Worm (Caenorhabditis elegans) whole organism, young adult: ENCODE measurements around the gene ric-8.

Experiments
- B0035.1 ChIP-seq: sonication (generic microtip); optimal IDR thresholded peaks from 2 replicates; lab custom pipeline; 2016; ENCODE audit warnings: missing genetic modification characterization, mild to moderate bottlenecking, missing compliant biosample characterization, missing genotype, missing genetic modification reagents
- B0261.1 ChIP-seq: sonication (generic microtip); optimal IDR thresholded peaks from 2 replicates; lab custom pipeline; 2016; ENCODE audit warnings: mild to moderate bottlenecking, missing genetic modification characterization, moderate library complexity, missing compliant biosample characterization
- B0336.3 ChIP-seq: fragments of 200-800 bp; sonication (Bioruptor generic); IDR thresholded peaks from 2 replicates; pipeline ENCODE4 v1.3.6; 2022; ENCODE audit warnings: missing genetic modification characterization, missing compliant biosample characterization
- F10E7.11 ChIP-seq: sonication (generic microtip); optimal IDR thresholded peaks from 2 replicates; lab custom pipeline; 2017; ENCODE audit warnings: mild to moderate bottlenecking, missing genetic modification characterization, moderate library complexity, missing compliant biosample characterization
- F23B12.7 ChIP-seq: sonication (generic microtip); optimal IDR thresholded peaks from 2 replicates; lab custom pipeline; 2017; ENCODE audit warnings: missing genetic modification characterization, mild to moderate bottlenecking, missing compliant biosample characterization, antibody characterized with exemption, moderate library complexity; ENCODE audit not compliant: insufficient read depth
- F39B2.1 ChIP-seq: fragments of 200-800 bp; sonication (Bioruptor generic); IDR thresholded peaks from 2 replicates; pipeline ENCODE4 v1.3.6; 2022; ENCODE audit warnings: missing genetic modification reagents, missing genetic modification characterization, missing compliant biosample characterization
- F49E8.2 ChIP-seq: sonication (generic microtip); optimal IDR thresholded peaks from 3 replicates; lab custom pipeline; 2017; ENCODE audit warnings: missing genetic modification characterization, mild to moderate bottlenecking, missing compliant biosample characterization, antibody characterized with exemption, moderate library complexity; ENCODE audit not compliant: insufficient read depth
- F57A8.1 ChIP-seq: fragments of 200-800 bp; sonication (Bioruptor generic); optimal IDR thresholded peaks from 2 replicates; lab custom pipeline; 2018; ENCODE audit warnings: mild to moderate bottlenecking, missing genetic modification characterization, moderate library complexity, missing compliant biosample characterization
- F57C9.4 ChIP-seq: sonication (generic microtip); optimal IDR thresholded peaks from 2 replicates; lab custom pipeline; 2017; ENCODE audit warnings: mild to moderate bottlenecking, missing genetic modification characterization, missing compliant biosample characterization
- K12H6.12 ChIP-seq: fragments of 200-800 bp; sonication (Bioruptor generic); optimal IDR thresholded peaks from 2 replicates; lab custom pipeline; 2018; ENCODE audit warnings: mild to moderate bottlenecking, missing genetic modification characterization, missing compliant biosample characterization
- T07F8.4 ChIP-seq: sonication (generic microtip); optimal IDR thresholded peaks from 2 replicates; lab custom pipeline; 2016; ENCODE audit warnings: mild to moderate bottlenecking, missing genetic modification characterization, moderate library complexity, missing compliant biosample characterization
- T26A5.8 ChIP-seq: sonication (generic microtip); optimal IDR thresholded peaks from 2 replicates; lab custom pipeline; 2016; ENCODE audit warnings: missing genetic modification characterization, missing compliant biosample characterization
- Y67H2A.10 ChIP-seq: fragments of 200-800 bp; sonication (Bioruptor generic); conservative IDR thresholded peaks from 2 replicates; pipeline ENCODE4 v1.3.6; 2022; ENCODE audit warnings: missing genetic modification reagents, missing genetic modification characterization, missing compliant biosample characterization
- Y95B8A.8 ChIP-seq: fragments of 200-800 bp; sonication (Bioruptor generic); IDR thresholded peaks from 2 replicates; pipeline ENCODE4 v1.3.6; 2022; ENCODE audit warnings: missing genetic modification reagents, missing genetic modification characterization, missing compliant biosample characterization
- ZK185.1 ChIP-seq: sonication (generic microtip); optimal IDR thresholded peaks from 2 replicates; lab custom pipeline; 2016; ENCODE audit warnings: mild to moderate bottlenecking, missing genetic modification characterization, missing compliant biosample characterization; ENCODE audit not compliant: poor library complexity, severe bottlenecking
- aptf-3 ChIP-seq: fragments of 200-800 bp; sonication (Bioruptor generic); IDR thresholded peaks from 2 replicates; pipeline ENCODE4 v1.3.6; 2022; ENCODE audit warnings: missing genetic modification characterization, missing compliant biosample characterization
- atf-7 ChIP-seq: sonication (generic microtip); optimal IDR thresholded peaks from 2 replicates; lab custom pipeline; 2017; ENCODE audit warnings: mild to moderate bottlenecking, missing genetic modification characterization, missing compliant biosample characterization
- athp-1 ChIP-seq: sonication (generic microtip); optimal IDR thresholded peaks from 2 replicates; lab custom pipeline; 2017; ENCODE audit warnings: mild to moderate bottlenecking, missing genetic modification characterization, missing compliant biosample characterization
- ceh-40 ChIP-seq: fragments of 200-800 bp; sonication (Bioruptor generic); IDR thresholded peaks from 2 replicates; pipeline ENCODE4 v1.3.6; 2022; ENCODE audit warnings: missing genetic modification characterization, missing compliant biosample characterization
- ceh-79 ChIP-seq: sonication (generic microtip); optimal IDR thresholded peaks from 2 replicates; lab custom pipeline; 2017; ENCODE audit warnings: mild to moderate bottlenecking, missing genetic modification characterization, missing compliant biosample characterization
- ceh-91 ChIP-seq: fragments of 200-800 bp; sonication (Bioruptor generic); IDR thresholded peaks from 2 replicates; pipeline ENCODE4 v1.3.6; 2022; ENCODE audit warnings: missing genetic modification reagents, missing genetic modification characterization, missing compliant biosample characterization
- dox-1 ChIP-seq: fragments of 200-800 bp; sonication (Bioruptor generic); IDR thresholded peaks from 2 replicates; pipeline ENCODE4 v1.3.6; 2022; ENCODE audit warnings: missing genetic modification reagents, missing genetic modification characterization, missing compliant biosample characterization
- dpff-1 ChIP-seq: sonication (generic microtip); optimal IDR thresholded peaks from 2 replicates; lab custom pipeline; 2017; ENCODE audit warnings: mild to moderate bottlenecking, missing genetic modification characterization, missing compliant biosample characterization
- dpl-1 ChIP-seq: fragments of 150-350 bp; optimal IDR thresholded peaks from 2 replicates; lab custom pipeline; 2014; ENCODE audit warnings: missing biosample characterization, missing genetic modification reagents, missing genetic modification characterization
- egrh-3 ChIP-seq: fragments of 200-800 bp; sonication (Bioruptor generic); IDR thresholded peaks from 2 replicates; pipeline ENCODE4 v1.3.6; 2022; ENCODE audit warnings: missing genetic modification reagents, missing genetic modification characterization, missing compliant biosample characterization
- hlh-12 ChIP-seq: sonication (generic microtip); optimal IDR thresholded peaks from 2 replicates; lab custom pipeline; 2016; ENCODE audit warnings: missing genetic modification characterization, missing compliant biosample characterization
- hmg-1.2 ChIP-seq: fragments of 200-800 bp; sonication (Bioruptor generic); IDR thresholded peaks from 2 replicates; pipeline ENCODE4 v1.3.6; 2022; ENCODE audit warnings: missing genetic modification reagents, missing genetic modification characterization, missing compliant biosample characterization
- hrde-1 ChIP-seq: sonication (generic microtip); optimal IDR thresholded peaks from 2 replicates; lab custom pipeline; 2016; ENCODE audit warnings: missing genetic modification characterization, mild to moderate bottlenecking, missing compliant biosample characterization, moderate library complexity, missing genotype, missing genetic modification reagents, borderline replicate concordance
- hsf-1 ChIP-seq: fragments of 200-800 bp; sonication (Bioruptor generic); IDR thresholded peaks from 2 replicates; pipeline ENCODE4 v1.3.6; 2022; ENCODE audit warnings: missing genetic modification reagents, missing genetic modification characterization, missing compliant biosample characterization
- lag-1 ChIP-seq: fragments of 200-800 bp; sonication (Bioruptor generic); IDR thresholded peaks from 2 replicates; pipeline ENCODE4 v1.3.6; 2022; ENCODE audit warnings: missing genetic modification reagents, missing genetic modification characterization, missing compliant biosample characterization
- let-526 ChIP-seq: fragments of 200-800 bp; sonication (Bioruptor generic); IDR thresholded peaks from 2 replicates; pipeline ENCODE4 v1.3.6; 2022; ENCODE audit warnings: missing genetic modification reagents, missing genetic modification characterization, missing compliant biosample characterization
- lin-26 ChIP-seq: fragments of 200-800 bp; sonication (Bioruptor generic); IDR thresholded peaks from 2 replicates; pipeline ENCODE4 v1.3.6; 2022; ENCODE audit warnings: missing genetic modification reagents, missing genetic modification characterization, missing compliant biosample characterization
- lin-35 ChIP-seq, 3 experiments: fragments of 150-350 bp in 2 of 3; sonication (generic microtip) in 1 of 3; optimal IDR thresholded peaks; 2 replicates each; lab custom pipeline; 2014 to 2018; ENCODE audit warnings: missing biosample characterization in 3 of 3, missing genetic modification characterization in 3 of 3, missing genetic modification reagents in 3 of 3
- madf-6 ChIP-seq: fragments of 200-800 bp; sonication (Bioruptor generic); IDR thresholded peaks from 2 replicates; pipeline ENCODE4 v1.3.6; 2022; ENCODE audit warnings: missing genetic modification reagents, missing genetic modification characterization, missing compliant biosample characterization
- mxl-1 ChIP-seq: sonication (generic microtip); optimal IDR thresholded peaks from 2 replicates; lab custom pipeline; 2016; ENCODE audit warnings: missing genetic modification characterization, missing compliant biosample characterization
- nhr-120 ChIP-seq: fragments of 200-800 bp; sonication (Bioruptor generic); IDR thresholded peaks from 2 replicates; pipeline ENCODE4 v1.3.6; 2022; ENCODE audit warnings: missing genetic modification characterization, missing compliant biosample characterization
- nhr-27 ChIP-seq: fragments of 200-800 bp; sonication (Bioruptor generic); optimal IDR thresholded peaks from 2 replicates; lab custom pipeline; 2018; ENCODE audit warnings: mild to moderate bottlenecking, missing genetic modification characterization, moderate library complexity, missing compliant biosample characterization
- nhr-90 ChIP-seq: sonication (generic microtip); optimal IDR thresholded peaks from 2 replicates; lab custom pipeline; 2016; ENCODE audit warnings: missing genotype, mild to moderate bottlenecking, missing genetic modification characterization, missing compliant biosample characterization
- pha-4 ChIP-seq: fragments of 150-350 bp; sonication (generic microtip); optimal IDR thresholded peaks from 2 replicates; lab custom pipeline; 2014; ENCODE audit warnings: missing biosample characterization, missing genetic modification reagents, missing genetic modification characterization
- rpc-1 ChIP-seq, 2 experiments: fragments of 150-350 bp in 1 of 2; sonication (generic microtip) in 1 of 2; optimal IDR thresholded peaks; 2 replicates each; lab custom pipeline; 2014 to 2018; ENCODE audit warnings: missing biosample characterization in 1 of 2, missing genetic modification characterization in 1 of 2, missing genetic modification reagents in 1 of 2, missing genotype in 1 of 2
- snpc-1.1 ChIP-seq: sonication (generic microtip); optimal IDR thresholded peaks from 2 replicates; lab custom pipeline; 2017; ENCODE audit warnings: missing genetic modification characterization, mild to moderate bottlenecking, missing compliant biosample characterization, antibody characterized with exemption, moderate library complexity, missing genotype, missing genetic modification reagents; ENCODE audit not compliant: insufficient read depth
- sptf-2 ChIP-seq: fragments of 200-800 bp; sonication (Bioruptor generic); optimal IDR thresholded peaks from 2 replicates; lab custom pipeline; 2018; ENCODE audit warnings: mild to moderate bottlenecking, missing genetic modification characterization, missing compliant biosample characterization
- tbp1 ChIP-seq: fragments of 200-800 bp; sonication (Bioruptor generic); optimal IDR thresholded peaks from 2 replicates; lab custom pipeline; 2018; ENCODE audit warnings: mild to moderate bottlenecking, missing genetic modification characterization, missing compliant biosample characterization
- unc-62 ChIP-seq: fragments of 150-350 bp; optimal IDR thresholded peaks from 2 replicates; lab custom pipeline; 2014; ENCODE audit warnings: missing biosample characterization, missing genetic modification reagents, missing genetic modification characterization
- zim-3 ChIP-seq: sonication (generic microtip); optimal IDR thresholded peaks from 2 replicates; lab custom pipeline; 2017; ENCODE audit warnings: mild to moderate bottlenecking, missing genetic modification characterization, moderate library complexity, missing compliant biosample characterization
- ztf-25 ChIP-seq: fragments of 200-800 bp; sonication (Bioruptor generic); IDR thresholded peaks from 2 replicates; pipeline ENCODE4 v1.3.6; 2022; ENCODE audit warnings: missing genetic modification reagents, missing genetic modification characterization, missing compliant biosample characterization
- ztf-28 ChIP-seq: fragments of 200-800 bp; sonication (Bioruptor generic); IDR thresholded peaks from 2 replicates; pipeline ENCODE4 v1.3.6; 2022; ENCODE audit warnings: missing genetic modification reagents, missing genetic modification characterization, missing compliant biosample characterization
- ztf-6 ChIP-seq: fragments of 200-800 bp; sonication (Bioruptor generic); IDR thresholded peaks from 2 replicates; pipeline ENCODE4 v1.3.6; 2022; ENCODE audit warnings: missing genetic modification reagents, missing genetic modification characterization, missing compliant biosample characterization

Gene ric-8

ce11 chrIV:2654965-2655364 lies 12.2 kb downstream of the ric-8 start (continued):
- no peak for TF ChIP-seq F23B12.7
- TF ChIP-seq hlh-12 (tag; lab: Kevin White, UChicago) = no peak
- no peak for TF ChIP-seq atf-7 (tag; lab: Kevin White, UChicago)
- 0 out of 2 replicates have a peak, but pooled peaks have one; percentile 43 for TF ChIP-seq B0336.3 (GFP tag; lab: Robert Waterston, UW)
- TF ChIP-seq hrde-1 (tag; lab: Kevin White, UChicago) = no peak
- no peak for TF ChIP-seq ZK185.1
- TF ChIP-seq F57A8.1 = no peak
- TF ChIP-seq zim-3 (tag; lab: Kevin White, UChicago) = peak; percentile 38
- TF ChIP-seq pha-4 (tag; lab: Kevin White, UChicago) = no peak
- no peak for TF ChIP-seq B0035.1 (tag; lab: Kevin White, UChicago)
- no peak for TF ChIP-seq unc-62
- no peak for TF ChIP-seq nhr-90 (tag; lab: Kevin White, UChicago)
- no peak for TF ChIP-seq lag-1
- no peak for TF ChIP-seq dpl-1 (GFP tag; lab: Kevin White, UChicago)
- no peak for TF ChIP-seq mxl-1
- TF ChIP-seq snpc-1.1 (tag; lab: Kevin White, UChicago) = peak; percentile 87
- TF ChIP-seq F10E7.11 = no peak
- TF ChIP-seq ceh-91 (GFP tag; lab: Robert Waterston, UW) = peak; percentile 40; the same call in 1 of the 2 replicates
- TF ChIP-seq lin-26 (GFP tag; lab: Robert Waterston, UW) = peak; percentile 68; the same call in 1 of the 2 replicates
- no peak for TF ChIP-seq lin-35 (GFP tag; optimal IDR thresholded peaks at IDR 0.05; lab: Kevin White, UChicago)
- TF ChIP-seq ztf-25 (GFP tag; lab: Robert Waterston, UW) = no peak
- no peak for TF ChIP-seq F39B2.1
- TF ChIP-seq madf-6 (GFP tag; lab: Robert Waterston, UW) = peak; percentile 86
- no peak for TF ChIP-seq aptf-3 (GFP tag; lab: Robert Waterston, UW)
- TF ChIP-seq ztf-6 (GFP tag; lab: Robert Waterston, UW) = no peak
- no peak for TF ChIP-seq ceh-79
- TF ChIP-seq sptf-2 (GFP tag; lab: Kevin White, UChicago) = no peak
- TF ChIP-seq ztf-28 (GFP tag; lab: Robert Waterston, UW) = no peak
- no peak for TF ChIP-seq let-526 (GFP tag; lab: Robert Waterston, UW)
- TF ChIP-seq T26A5.8 (tag; lab: Kevin White, UChicago) = no peak
- TF ChIP-seq F57C9.4 = no peak
- TF ChIP-seq nhr-120 (GFP tag; lab: Robert Waterston, UW) = no peak
- TF ChIP-seq hsf-1 (GFP tag; lab: Robert Waterston, UW) = peak; percentile 36; the same call in 1 of the 2 replicates
- TF ChIP-seq Y67H2A.10 = no peak
- no peak for TF ChIP-seq dpff-1
- no peak for TF ChIP-seq athp-1
- no peak for TF ChIP-seq ceh-40 (GFP tag; lab: Robert Waterston, UW)
- TF ChIP-seq nhr-27 (tag; lab: Kevin White, UChicago) = no peak

ce11 chrIV:2656400-2657139 lies 13.8 kb downstream of the ric-8 start:
- no peak for TF ChIP-seq ceh-79
- TF ChIP-seq lin-26 (GFP tag; lab: Robert Waterston, UW) = peak; percentile 41; the same call in 1 of the 2 replicates
- peak; percentile 62 for TF ChIP-seq rpc-1 (optimal IDR thresholded peaks at IDR 0.05; lab: Kevin White, UChicago)
- peak; percentile 65 for TF ChIP-seq rpc-1 (tag; optimal IDR thresholded peaks at IDR 0.05; lab: Kevin White, UChicago)
- no peak for TF ChIP-seq egrh-3
- TF ChIP-seq hmg-1.2 (GFP tag; lab: Robert Waterston, UW) = 0 out of 2 replicates have a peak, but pooled peaks have one; percentile 28
- TF ChIP-seq B0261.1 (tag; lab: Kevin White, UChicago) = peak; percentile 57
- no peak for TF ChIP-seq athp-1
- no peak for TF ChIP-seq Y95B8A.8 (GFP tag; lab: Robert Waterston, UW)
- TF ChIP-seq K12H6.12 (tag; lab: Kevin White, UChicago) = no peak
- TF ChIP-seq dox-1 (GFP tag; lab: Robert Waterston, UW) = no peak
- no peak for TF ChIP-seq T07F8.4 (tag; lab: Kevin White, UChicago)
- peak; percentile 0 for TF ChIP-seq F49E8.2 (tag; lab: Kevin White, UChicago)
- peak; percentile 88 for TF ChIP-seq tbp1
- TF ChIP-seq hlh-12 (tag; lab: Kevin White, UChicago) = no peak
- peak; percentile 36; the same call in 1 of the 2 replicates for TF ChIP-seq madf-6 (GFP tag; lab: Robert Waterston, UW)
- TF ChIP-seq, all 124 proteins: peak for 7
